Fruit fly (Drosophila melanogaster): Measurements from ENCODE around the gene Tie.

Gene Tie

dm6 chr3L:4461454-4462045 lies 70.4 kb downstream of the Tie start, which contains the start of gene CG15023 (continued):
- TF ChIP-seq hkb (optimal IDR thresholded peaks at IDR 0.05) = no peak
- 0 out of 2 replicates have a peak, but pooled peaks have one; percentile 9 for TF ChIP-seq hkb (GFP tag; IDR thresholded peaks at IDR 0.05)
- TF ChIP-seq onecut (GFP tag; IDR thresholded peaks at IDR 0.05) = peak; percentile 51; the same call in 1 of the 2 replicates
- TF ChIP-seq CG15269 (tag; optimal IDR thresholded peaks at IDR 0.05) = peak; percentile 67
- TF ChIP-seq CG17568 (GFP tag; optimal IDR thresholded peaks at IDR 0.05) = peak; percentile 17
- peak; percentile 43 for TF ChIP-seq Oli (tag; optimal IDR thresholded peaks at IDR 0.05)
- TF ChIP-seq CG30403 (GFP tag; optimal IDR thresholded peaks at IDR 0.05) = peak; percentile 19
- no peak for TF ChIP-seq Dp (GFP tag; optimal IDR thresholded peaks at IDR 0.05)
- TF ChIP-seq Rfx (GFP tag; IDR thresholded peaks at IDR 0.05) = peak; percentile 43
- TF ChIP-seq prd (optimal IDR thresholded peaks at IDR 0.05) = no peak
- TF ChIP-seq prd (GFP tag; IDR thresholded peaks at IDR 0.05) = 0 out of 3 replicates have a peak, but pooled peaks have one; percentile 21
- no peak for TF ChIP-seq CG12659 (GFP tag; optimal IDR thresholded peaks at IDR 0.05)
- TF ChIP-seq BtbVII (GFP tag; optimal IDR thresholded peaks at IDR 0.05) = peak; percentile 38
- TF ChIP-seq CG2120 (GFP tag; optimal IDR thresholded peaks at IDR 0.05) = peak; percentile 35
- no peak for TF ChIP-seq GATAe (GFP tag; conservative IDR thresholded peaks at IDR 0.05)
- no peak for TF ChIP-seq ewg (GFP tag; optimal IDR thresholded peaks at IDR 0.05)
- no peak for TF ChIP-seq CG32532 (GFP tag; IDR thresholded peaks at IDR 0.05)
- TF ChIP-seq CG8281 (tag; optimal IDR thresholded peaks at IDR 0.05) = no peak
- no peak for TF ChIP-seq Max (GFP tag; optimal IDR thresholded peaks at IDR 0.05)
- peak; percentile 31; the same call in 1 of the 2 replicates for TF ChIP-seq MBD-R2 (GFP tag; IDR thresholded peaks at IDR 0.05)
- 0 out of 4 replicates have a peak, but pooled peaks have one; percentile 39 for TF ChIP-seq chinmo (GFP tag; IDR thresholded peaks at IDR 0.05; ENCODE audit: partially characterized antibody)
- no peak for TF ChIP-seq MESR4 (GFP tag; optimal IDR thresholded peaks at IDR 0.05)
- 0 out of 3 replicates have a peak, but pooled peaks have one; percentile 36 for TF ChIP-seq ci (GFP tag; IDR thresholded peaks at IDR 0.05)
- no peak for TF ChIP-seq CkIIα-i1 (GFP tag; IDR thresholded peaks at IDR 0.05)
- peak; percentile 23 for TF ChIP-seq NfI (GFP tag; optimal IDR thresholded peaks at IDR 0.05)
- peak; percentile 69 for TF ChIP-seq Med (GFP tag)
- peak; percentile 0 for TF ChIP-seq Sox100B (GFP tag; optimal IDR thresholded peaks at IDR 0.05)
- TF ChIP-seq CG13424 (tag; optimal IDR thresholded peaks at IDR 0.05) = peak; percentile 45
- TF ChIP-seq twi (tag; optimal IDR thresholded peaks at IDR 0.05) = no peak
- TF ChIP-seq sob (GFP tag; IDR thresholded peaks at IDR 0.05) = 0 out of 2 replicates have a peak, but pooled peaks have one; percentile 19
- TF ChIP-seq Hr51 (GFP tag; optimal IDR thresholded peaks at IDR 0.05) = peak in 1 of 2 experiments; percentile 48
- TF ChIP-seq Ptx1 (GFP tag; IDR thresholded peaks at IDR 0.05) = peak; percentile 46
- TF ChIP-seq danr (GFP tag; IDR thresholded peaks at IDR 0.05) = 0 out of 2 replicates have a peak, but pooled peaks have one; percentile 7
- peak; percentile 0 for TF ChIP-seq Xbp1 (GFP tag; optimal IDR thresholded peaks at IDR 0.05)
- peak; percentile 30 for TF ChIP-seq PHDP (tag; optimal IDR thresholded peaks at IDR 0.05)
- TF ChIP-seq MTF-1 (GFP tag; optimal IDR thresholded peaks at IDR 0.05; ENCODE audit: borderline replicate concordance) = no peak
- no peak for TF ChIP-seq vfl (GFP tag; optimal IDR thresholded peaks at IDR 0.05)
- TF ChIP-seq E2f2 (GFP tag; IDR thresholded peaks at IDR 0.05) = 0 out of 2 replicates have a peak, but pooled peaks have one; percentile 7
- peak; percentile 19 for TF ChIP-seq Sox102F (GFP tag; optimal IDR thresholded peaks at IDR 0.05)
- peak; percentile 5 for TF ChIP-seq CG10267 (tag; optimal IDR thresholded peaks at IDR 0.05)
- TF ChIP-seq zen (tag; optimal IDR thresholded peaks at IDR 0.05) = no peak
- TF ChIP-seq mirr (GFP tag; optimal IDR thresholded peaks at IDR 0.05) = no peak
- TF ChIP-seq CG14965 (GFP tag; optimal IDR thresholded peaks at IDR 0.05; ENCODE audit: borderline replicate concordance) = no peak
- no peak for TF ChIP-seq Dfd (GFP tag; optimal IDR thresholded peaks at IDR 0.05)
- TF ChIP-seq CG11247 (GFP tag; IDR thresholded peaks at IDR 0.05) = 0 out of 2 replicates have a peak, but pooled peaks have one; percentile 19
- TF ChIP-seq CG6683 (GFP tag; optimal IDR thresholded peaks at IDR 0.05) = no peak
- peak; percentile 11 for TF ChIP-seq odd (GFP tag; optimal IDR thresholded peaks at IDR 0.05)
- peak; percentile 61 for TF ChIP-seq CG13296 (GFP tag; optimal IDR thresholded peaks at IDR 0.05)
- TF ChIP-seq Hand (GFP tag; optimal IDR thresholded peaks at IDR 0.05) = no peak

Data from whole organism, embryonic.